Fruit fly (Drosophila melanogaster): Measurements from ENCODE around the gene APP-BP1.

DNA sequence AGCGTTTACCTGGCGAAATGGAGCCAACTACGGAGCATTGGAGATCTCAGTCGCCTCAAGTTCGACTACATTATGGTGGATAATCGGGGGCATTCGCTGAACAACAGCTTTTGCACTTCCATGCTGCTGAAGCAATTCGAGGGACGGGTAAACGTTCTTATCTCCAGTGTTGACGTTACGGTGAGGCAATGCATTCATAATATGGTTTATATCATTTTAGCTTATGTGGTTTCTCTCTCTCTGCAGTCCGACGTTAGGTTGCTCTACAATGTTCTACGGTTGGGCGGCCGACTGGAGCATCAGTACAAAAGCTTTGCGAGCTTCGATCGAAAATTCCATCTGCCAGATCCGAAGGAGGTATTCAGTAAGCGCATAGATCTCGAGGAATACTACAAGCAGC lies 32.4 kb upstream of the APP-BP1 start:
- TF ChIP-seq pan (optimal IDR thresholded peaks at IDR 0.05) (no peak), usp (GFP tag; optimal IDR thresholded peaks at IDR 0.05) (no peak), psq (optimal IDR thresholded peaks at IDR 0.05) (no peak), CG8478 (optimal IDR thresholded peaks at IDR 0.05) (no peak), EcR (GFP tag; optimal IDR thresholded peaks at IDR 0.05) (no peak), Dll (optimal IDR thresholded peaks at IDR 0.05) (no peak)
